Worm (Caenorhabditis elegans): ENCODE results near the gene lpr-5.

Gene lpr-5

DNA sequence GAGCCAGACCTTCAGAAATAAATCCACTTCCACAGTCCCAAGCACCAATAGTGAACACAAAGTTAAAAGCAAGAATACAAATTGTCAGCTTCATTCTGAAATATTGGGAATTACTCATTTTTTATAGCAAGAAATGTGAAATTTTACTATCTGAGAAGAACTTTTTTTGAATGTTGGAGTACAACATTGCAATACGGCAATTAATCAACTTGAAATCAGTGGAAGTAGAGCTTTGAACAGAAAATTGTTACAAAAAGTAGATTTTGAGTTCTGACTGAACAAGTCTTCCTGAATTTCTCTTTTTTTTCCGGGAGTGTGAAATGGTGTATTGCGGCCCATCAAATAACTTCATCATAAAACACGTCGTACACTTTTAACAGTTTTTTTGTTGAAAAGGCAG, 16.2 kb downstream of the lpr-5 start, which contains the start of gene W04G3.10:
TSS of gene W04G3.10 (minus strand) at position 101 of the 400 bp plus-strand sequence.
- TF ChIP-seq C34B4.2 (tag; optimal IDR thresholded peaks at IDR 0.05) (no peak), nhr-11 (tag; optimal IDR thresholded peaks at IDR 0.05) (no peak), efl-1 (optimal IDR thresholded peaks at IDR 0.05) (no peak), efl-1 (GFP tag; optimal IDR thresholded peaks at IDR 0.05 in 1 of 2) (no peak), nhr-12 (tag; optimal IDR thresholded peaks at IDR 0.05) (no peak), Y116A8C.19 (tag; optimal IDR thresholded peaks at IDR 0.05; ENCODE audit: borderline replicate concordance) (no peak), nhr-20 (tag; optimal IDR thresholded peaks at IDR 0.05) (no peak), nhr-90 (tag; optimal IDR thresholded peaks at IDR 0.05; ENCODE audit: poor library complexity) (no peak), nhr-84 (tag; optimal IDR thresholded peaks at IDR 0.05) (no peak), nhr-28 (tag; optimal IDR thresholded peaks at IDR 0.05) (no peak), hlh-17 (GFP tag; optimal IDR thresholded peaks at IDR 0.05; ENCODE audit: borderline replicate concordance) (no peak)

DNA sequence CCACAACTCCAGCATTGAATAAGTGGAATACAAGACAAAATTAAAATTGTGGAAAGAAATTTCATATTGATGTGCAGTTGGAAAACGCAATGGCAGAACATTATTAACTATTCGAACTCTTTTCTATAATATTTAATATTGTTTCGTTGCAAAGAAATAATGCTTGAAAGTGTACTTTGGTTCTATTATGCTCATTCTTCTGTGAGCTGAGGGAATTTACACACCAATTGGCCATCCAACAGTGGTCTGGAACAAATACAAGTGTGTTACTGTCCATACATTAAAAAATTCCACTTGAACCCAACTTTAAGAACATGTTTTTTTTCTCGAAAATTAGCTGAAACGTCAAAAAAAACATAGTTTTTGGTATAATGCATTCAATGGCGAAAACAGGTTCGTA, 17.7 kb downstream of the lpr-5 start, which contains the start of gene W04G3.13:
TSS of gene W04G3.13 (minus strand) at position 101 of the 400 bp plus-strand sequence.
- TF ChIP-seq ceh-8 (GFP tag; optimal IDR thresholded peaks at IDR 0.05) (no peak), dsc-1 (tag; optimal IDR thresholded peaks at IDR 0.05) (no peak), ceh-82 (tag; optimal IDR thresholded peaks at IDR 0.05) (no peak), nhr-85 (tag) (no peak), isw-1 (GFP tag; IDR thresholded peaks at IDR 0.05) (no peak), ces-1 (GFP tag; optimal IDR thresholded peaks at IDR 0.05) (no peak), egl-13 (tag; optimal IDR thresholded peaks at IDR 0.05) (no peak), pag-3 (tag; optimal IDR thresholded peaks at IDR 0.05; ENCODE audit: borderline replicate concordance, insufficient read depth) (no peak)

DNA sequence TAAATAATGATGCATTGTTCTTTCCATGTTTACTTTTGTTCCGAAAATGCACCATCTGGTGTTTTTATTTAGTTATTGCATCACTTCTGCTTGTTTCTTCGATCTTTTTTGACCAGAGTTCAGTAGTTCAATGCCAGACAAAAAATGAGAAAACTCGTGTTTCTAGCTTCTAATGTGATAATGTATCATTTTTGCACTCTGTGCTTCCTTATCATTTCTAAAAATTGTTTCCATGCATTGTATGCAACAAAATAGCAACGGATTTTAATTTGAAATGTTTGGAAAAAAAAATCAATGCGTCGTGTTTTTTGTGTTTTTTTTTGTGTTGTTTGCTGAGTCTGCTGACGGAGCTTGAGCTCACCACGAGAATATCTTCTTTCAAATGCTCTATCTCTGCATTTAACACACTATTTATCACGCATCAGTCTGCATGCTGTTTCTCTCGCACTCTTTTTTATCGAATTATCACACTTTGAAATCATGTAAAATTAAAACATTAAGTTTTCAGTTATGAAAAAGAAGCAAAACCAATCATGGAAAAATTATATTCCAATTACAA, 18.3 kb downstream of the lpr-5 start, which contains the start of gene sulp-7:
TSS of gene sulp-7 (plus strand) at position 509 of the 559 bp plus-strand sequence.
- TF ChIP-seq lin-14 (GFP tag; optimal IDR thresholded peaks at IDR 0.05), result no peak
- TF ChIP-seq nhr-71 (tag; optimal IDR thresholded peaks at IDR 0.05), result peak; percentile 35
- peak; percentile 2 for TF ChIP-seq nhr-20 (tag; optimal IDR thresholded peaks at IDR 0.05)
- peak; percentile 22 for TF ChIP-seq rnt-1 (tag; optimal IDR thresholded peaks at IDR 0.05)
- peak; percentile 55 for TF ChIP-seq elt-2 (tag; optimal IDR thresholded peaks at IDR 0.05)

DNA sequence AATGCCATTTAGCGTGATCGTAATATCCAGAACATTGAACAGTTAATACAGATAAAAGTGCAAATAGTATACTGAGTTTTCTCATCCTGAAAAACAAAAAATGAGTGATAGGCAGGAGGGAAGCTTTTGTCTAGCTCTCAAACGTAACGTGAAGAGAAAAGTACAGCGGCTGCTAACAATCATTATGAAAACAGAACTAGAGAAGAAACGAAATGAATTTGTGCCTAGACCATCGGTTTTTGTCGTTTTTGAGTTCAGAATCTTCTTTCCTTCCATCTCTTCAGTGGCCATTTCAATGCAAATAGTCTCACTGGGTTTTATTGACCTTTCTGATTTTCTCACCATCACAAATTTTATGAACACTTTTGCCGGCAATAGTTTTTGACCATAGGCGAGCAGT, 23.2 kb downstream of the lpr-5 start, which contains the start of gene W04G3.7:
TSS of gene W04G3.7 (minus strand) at position 101 of the 400 bp plus-strand sequence.
- TF ChIP-seq pqm-1 (tag; optimal IDR thresholded peaks at IDR 0.05), result no peak

DNA sequence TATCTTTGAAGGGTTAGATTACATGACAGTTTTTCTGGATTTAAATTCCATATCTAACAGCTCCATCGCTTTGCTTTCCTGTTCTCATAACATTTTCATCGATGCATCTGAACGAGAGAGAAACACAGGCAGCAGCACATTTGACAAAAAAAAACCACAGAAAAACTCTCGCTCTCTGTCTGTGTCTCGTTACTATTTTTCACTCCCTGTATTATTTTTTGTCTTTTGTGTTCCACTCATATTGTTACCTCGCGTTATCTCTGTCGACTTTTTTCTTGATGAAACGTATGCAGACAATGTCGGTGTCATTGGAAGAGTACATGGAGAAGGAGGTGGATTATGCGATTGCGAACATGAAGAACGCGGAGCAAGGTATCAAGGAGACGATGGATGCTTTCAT, 27.0 kb downstream of the lpr-5 start, which contains the start of gene W04G3.11:
TSS of gene W04G3.11 (plus strand) at position 244 of the 400 bp plus-strand sequence.
- no peak for TF ChIP-seq fos-1 (tag; optimal IDR thresholded peaks at IDR 0.05)
- TF ChIP-seq nhr-77 (tag; optimal IDR thresholded peaks at IDR 0.05), result no peak
- TF ChIP-seq grh-1 (GFP tag; IDR thresholded peaks at IDR 0.05), result no peak
- no peak for TF ChIP-seq irx-1 (tag; optimal IDR thresholded peaks at IDR 0.05)
- no peak for TF ChIP-seq C04F5.9 (tag; optimal IDR thresholded peaks at IDR 0.05)
- TF ChIP-seq fkh-4 (tag; optimal IDR thresholded peaks at IDR 0.05; ENCODE audit: borderline replicate concordance), result no peak
- no peak for TF ChIP-seq nhr-90 (tag; optimal IDR thresholded peaks at IDR 0.05; ENCODE audit: poor library complexity)
- TF ChIP-seq fkh-8 (tag; optimal IDR thresholded peaks at IDR 0.05), result no peak
- TF ChIP-seq aly-2 (tag; optimal IDR thresholded peaks at IDR 0.05), result no peak
- no peak for TF ChIP-seq aha-1 (tag; optimal IDR thresholded peaks at IDR 0.05)
- TF ChIP-seq pqm-1 (tag; optimal IDR thresholded peaks at IDR 0.05), result no peak
- TF ChIP-seq nhr-12 (tag; optimal IDR thresholded peaks at IDR 0.05), result no peak
- TF ChIP-seq tbx-2 (tag; optimal IDR thresholded peaks at IDR 0.05), result no peak
